Worm (Caenorhabditis elegans) whole organism, L1 larva: Measurements from ENCODE around the gene cpt-5.

Experiments
- F16B12.6 ChIP-seq: fragments of 150-350 bp; optimal IDR thresholded peaks from 2 replicates; lab custom pipeline; 2014; ENCODE audit warnings: missing biosample characterization, missing genetic modification characterization
- blmp-1 ChIP-seq: fragments of 150-350 bp; optimal IDR thresholded peaks from 2 replicates; lab custom pipeline; 2014; ENCODE audit warnings: missing biosample characterization, missing genetic modification characterization
- ceh-8 ChIP-seq: fragments of 200-800 bp; sonication (Bioruptor generic); optimal IDR thresholded peaks from 2 replicates; lab custom pipeline; 2018; ENCODE audit warnings: mild to moderate bottlenecking, missing genetic modification characterization, moderate library complexity, missing compliant biosample characterization
- ces-1 ChIP-seq: fragments of 150-350 bp; optimal IDR thresholded peaks from 2 replicates; lab custom pipeline; 2014; ENCODE audit warnings: missing biosample characterization, missing genetic modification reagents, missing genetic modification characterization
- dpl-1 ChIP-seq, 3 experiments: fragments of 150-350 bp in 2 of 3; sonication (generic microtip) in 1 of 3; optimal IDR thresholded peaks; 2 replicates each; lab custom pipeline; 2014 to 2017; ENCODE audit warnings: missing biosample characterization in 3 of 3, missing genetic modification characterization in 3 of 3, missing genetic modification reagents in 3 of 3
- efl-1 ChIP-seq, 4 experiments: fragments of 150-350 bp; optimal IDR thresholded peaks in 3 of 4; peaks in 1 of 4; 1 replicate in 1 of 4; 2 replicates in 3 of 4; lab custom pipeline; 2014; ENCODE audit warnings: missing biosample characterization in 2 of 4, missing genetic modification characterization in 2 of 4, missing genetic modification reagents in 2 of 4
- egl-13 ChIP-seq: sonication (generic microtip); optimal IDR thresholded peaks from 2 replicates; lab custom pipeline; 2016; ENCODE audit warnings: missing genotype, missing genetic modification reagents, missing genetic modification characterization, missing compliant biosample characterization
- elt-3 ChIP-seq, 6 experiments: fragments of 150-350 bp in 1 of 6; sonication (generic microtip); optimal IDR thresholded peaks; 2 replicates each; lab custom pipeline; 2017 to 2018; ENCODE audit warnings: missing biosample characterization in 6 of 6, missing genetic modification characterization in 6 of 6, inconsistent platforms in 1 of 6
- fkh-10 ChIP-seq: sonication (generic microtip); optimal IDR thresholded peaks from 2 replicates; lab custom pipeline; 2017; ENCODE audit warnings: missing biosample characterization, missing genetic modification reagents, missing genetic modification characterization
- fkh-4 ChIP-seq: sonication (generic microtip); optimal IDR thresholded peaks from 2 replicates; lab custom pipeline; 2016; ENCODE audit warnings: missing compliant biosample characterization, missing genetic modification characterization, borderline replicate concordance
- fkh-8 ChIP-seq: sonication (generic microtip); optimal IDR thresholded peaks from 2 replicates; lab custom pipeline; 2016; ENCODE audit warnings: mild to moderate bottlenecking, missing genetic modification characterization, missing compliant biosample characterization
- fos-1 ChIP-seq: fragments of 150-350 bp; optimal IDR thresholded peaks from 2 replicates; lab custom pipeline; 2014; ENCODE audit warnings: missing biosample characterization, missing genetic modification characterization
- hlh-17 ChIP-seq: fragments of 200-800 bp; sonication (Bioruptor generic); optimal IDR thresholded peaks from 2 replicates; lab custom pipeline; 2018; ENCODE audit warnings: missing genetic modification characterization, mild to moderate bottlenecking, missing compliant biosample characterization, moderate library complexity, borderline replicate concordance
- hpl-2 ChIP-seq: fragments of 150-350 bp; optimal IDR thresholded peaks from 2 replicates; lab custom pipeline; 2014; ENCODE audit warnings: missing biosample characterization, missing genetic modification reagents, missing genetic modification characterization
- irx-1 ChIP-seq: sonication (generic microtip); optimal IDR thresholded peaks from 2 replicates; lab custom pipeline; 2016; ENCODE audit warnings: missing genetic modification characterization, missing compliant biosample characterization
- isw-1 ChIP-seq: fragments of 200-800 bp; sonication (Bioruptor generic); IDR thresholded peaks from 2 replicates; pipeline ENCODE4 v1.3.6; 2022; ENCODE audit warnings: missing genetic modification characterization, missing compliant biosample characterization
- jun-1 ChIP-seq: fragments of 150-350 bp; optimal IDR thresholded peaks from 2 replicates; lab custom pipeline; 2014; ENCODE audit warnings: missing biosample characterization, missing genetic modification reagents, missing genetic modification characterization
- lin-14 ChIP-seq: fragments of 200-800 bp; sonication (Bioruptor generic); optimal IDR thresholded peaks from 2 replicates; lab custom pipeline; 2018; ENCODE audit warnings: mild to moderate bottlenecking, missing genetic modification characterization, moderate library complexity, missing compliant biosample characterization
- lin-39 ChIP-seq: fragments of 150-350 bp; optimal IDR thresholded peaks from 2 replicates; lab custom pipeline; 2014; ENCODE audit warnings: missing biosample characterization, missing genetic modification reagents, missing genetic modification characterization
- mab-9 ChIP-seq: fragments of 200-800 bp; sonication (Bioruptor generic); IDR thresholded peaks from 2 replicates; pipeline ENCODE4 v1.3.6; 2022; ENCODE audit warnings: missing genetic modification reagents, missing genetic modification characterization, missing compliant biosample characterization
- mdl-1 ChIP-seq, 2 experiments: fragments of 150-350 bp; optimal IDR thresholded peaks; 2 replicates each; lab custom pipeline; 2014 to 2017; ENCODE audit warnings: missing biosample characterization in 2 of 2, missing genetic modification characterization in 2 of 2, inconsistent platforms in 1 of 2
- mep-1 ChIP-seq: fragments of 150-350 bp; optimal IDR thresholded peaks from 2 replicates; lab custom pipeline; 2014; ENCODE audit warnings: missing biosample characterization, missing genetic modification characterization
- nhr-11 ChIP-seq: fragments of 150-350 bp; optimal IDR thresholded peaks from 2 replicates; lab custom pipeline; 2014; ENCODE audit warnings: missing biosample characterization, missing genetic modification characterization
- nhr-12 ChIP-seq: sonication (generic microtip); optimal IDR thresholded peaks from 2 replicates; lab custom pipeline; 2017; ENCODE audit warnings: missing biosample characterization, missing genetic modification characterization
- nhr-237 ChIP-seq: fragments of 150-350 bp; optimal IDR thresholded peaks from 2 replicates; lab custom pipeline; 2014; ENCODE audit warnings: missing biosample characterization, missing genetic modification characterization
- nhr-76 ChIP-seq: sonication (generic microtip); optimal IDR thresholded peaks from 2 replicates; lab custom pipeline; 2017; ENCODE audit warnings: missing biosample characterization, missing genetic modification characterization
- nhr-90 ChIP-seq: sonication (generic microtip); optimal IDR thresholded peaks from 2 replicates; lab custom pipeline; 2016; ENCODE audit warnings: mild to moderate bottlenecking, missing genetic modification characterization, missing compliant biosample characterization; ENCODE audit not compliant: poor library complexity
- pax-3 ChIP-seq: fragments of 200-800 bp; sonication (Bioruptor generic); optimal IDR thresholded peaks from 2 replicates; lab custom pipeline; 2018; ENCODE audit warnings: mild to moderate bottlenecking, missing genetic modification characterization, moderate library complexity, missing compliant biosample characterization
- pqm-1 ChIP-seq: sonication (generic microtip); optimal IDR thresholded peaks from 3 replicates; lab custom pipeline; 2017; ENCODE audit warnings: missing biosample characterization, missing genetic modification characterization
- skn-1 ChIP-seq: fragments of 150-350 bp; optimal IDR thresholded peaks from 2 replicates; lab custom pipeline; 2014; ENCODE audit warnings: missing biosample characterization, missing genetic modification characterization
- snpc-4 ChIP-seq: fragments of 150-350 bp; optimal IDR thresholded peaks from 2 replicates; lab custom pipeline; 2014; ENCODE audit warnings: missing biosample characterization, missing genetic modification characterization
- snu-23 ChIP-seq: sonication (generic microtip); optimal IDR thresholded peaks from 2 replicates; lab custom pipeline; 2016; ENCODE audit warnings: missing genetic modification characterization, missing compliant biosample characterization
- sox-4 ChIP-seq: sonication (generic microtip); optimal IDR thresholded peaks from 2 replicates; lab custom pipeline; 2016; ENCODE audit warnings: missing genetic modification characterization, missing compliant biosample characterization
- sptf-1 ChIP-seq: fragments of 150-350 bp; optimal IDR thresholded peaks from 2 replicates; lab custom pipeline; 2014; ENCODE audit warnings: missing biosample characterization, missing genetic modification characterization
- unc-130 ChIP-seq: fragments of 150-350 bp; optimal IDR thresholded peaks from 2 replicates; lab custom pipeline; 2017; ENCODE audit warnings: missing biosample characterization, missing genetic modification characterization, inconsistent platforms
- unc-86 ChIP-seq: sonication (generic microtip); optimal IDR thresholded peaks from 2 replicates; lab custom pipeline; 2016; ENCODE audit warnings: missing genetic modification characterization, missing compliant biosample characterization
- unc-98 ChIP-seq: fragments of 200-800 bp; sonication (Bioruptor generic); IDR thresholded peaks from 2 replicates; pipeline ENCODE4 v1.3.6; 2022; ENCODE audit warnings: missing genetic modification characterization, missing compliant biosample characterization
- vab-15 ChIP-seq: sonication (generic microtip); optimal IDR thresholded peaks from 2 replicates; lab custom pipeline; 2017; ENCODE audit warnings: missing genotype, mild to moderate bottlenecking, missing genetic modification characterization, missing compliant biosample characterization
- zag-1 ChIP-seq: fragments of 150-350 bp; optimal IDR thresholded peaks from 2 replicates; lab custom pipeline; 2014; ENCODE audit warnings: missing biosample characterization, missing genetic modification characterization

Gene cpt-5

ce11 chrV:13837173-13837572 is 35.8 kb upstream of the cpt-5 start, which contains the start of gene srx-128:
Gene srx-128, plus strand, starts transcription at chrV:13837473.
- TF ChIP-seq efl-1 (optimal IDR thresholded peaks at IDR 0.05; lab: Kevin White, UChicago) (no peak), efl-1 (GFP tag; optimal IDR thresholded peaks at IDR 0.05 in 1 of 2; lab: Kevin White, UChicago) (peak in 1 of 2 experiments; percentile 47), snu-23 (GFP tag; lab: Kevin White, UChicago) (no peak)

ce11 chrV:13839433-13839832 is 33.6 kb upstream of the cpt-5 start, which contains the start of gene F55B12.10:
Gene F55B12.10, plus strand, starts transcription at chrV:13839733.
- TF ChIP-seq fkh-8: no peak

ce11 chrV:13840909-13841308 is 32.1 kb upstream of the cpt-5 start, which contains the start of gene srx-17:
Gene srx-17, plus strand, starts transcription at chrV:13841209.
- no peak for TF ChIP-seq efl-1 (optimal IDR thresholded peaks at IDR 0.05; lab: Kevin White, UChicago)
- TF ChIP-seq efl-1 (GFP tag; optimal IDR thresholded peaks at IDR 0.05 in 1 of 2; lab: Kevin White, UChicago): peak in 1 of 2 experiments; percentile 29
- TF ChIP-seq nhr-237 (tag; lab: Kevin White, UChicago): no peak
- TF ChIP-seq, all 84 proteins: peak for 1

DNA sequence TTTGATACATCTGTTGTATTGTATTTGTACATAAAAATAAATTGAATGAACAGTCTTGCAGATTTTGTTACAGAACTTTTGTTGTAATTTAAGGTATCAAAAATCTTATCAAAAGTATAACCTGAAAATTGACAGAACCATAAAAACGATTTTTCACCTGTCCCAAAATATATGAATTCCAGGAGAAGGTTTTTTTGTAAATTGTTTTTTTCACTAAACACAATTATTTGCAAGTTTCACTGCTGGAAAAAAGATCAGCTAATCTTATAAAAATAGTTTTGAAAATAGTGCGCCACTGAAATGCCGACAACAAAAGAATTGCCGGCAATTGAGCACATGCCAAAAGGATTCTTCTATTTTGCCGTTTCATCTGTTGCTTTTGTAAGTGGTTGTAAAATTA is 29.8 kb upstream of the cpt-5 start, which contains the start of gene srx-130:
TSS of gene srx-130 (plus strand) at position 301 of the 400 bp plus-strand sequence.
- TF ChIP-seq dpl-1 (GFP tag; optimal IDR thresholded peaks at IDR 0.05; lab: Kevin White, UChicago) (no peak), elt-3 (tag; optimal IDR thresholded peaks at IDR 0.05; lab: Kevin White, UChicago) (no peak), snpc-4 (tag; lab: Kevin White, UChicago) (no peak), nhr-11 (no peak), nhr-90 (tag; lab: Kevin White, UChicago) (no peak), mdl-1 (tag; optimal IDR thresholded peaks at IDR 0.05; lab: Kevin White, UChicago) (no peak), unc-98 (GFP tag; lab: Robert Waterston, UW) (no peak), jun-1 (tag; lab: Kevin White, UChicago) (no peak), sptf-1 (tag; lab: Kevin White, UChicago) (no peak), hpl-2 (GFP tag; lab: Kevin White, UChicago) (no peak), sox-4 (tag; lab: Kevin White, UChicago) (no peak), vab-15 (tag; lab: Kevin White, UChicago) (no peak), lin-14 (GFP tag; lab: Kevin White, UChicago) (no peak)

ce11 chrV:13845136-13845535 is 27.9 kb upstream of the cpt-5 start, which contains the start of gene srx-131:
Gene srx-131, plus strand, starts transcription at chrV:13845436.
- TF ChIP-seq ces-1 (GFP tag; lab: Kevin White, UChicago) (no peak), lin-39 (tag; lab: Kevin White, UChicago) (no peak), elt-3 (tag; optimal IDR thresholded peaks at IDR 0.05; lab: Kevin White, UChicago) (no peak), unc-130 (tag; lab: Kevin White, UChicago) (no peak), mep-1 (tag; lab: Kevin White, UChicago) (no peak), snpc-4 (tag; lab: Kevin White, UChicago) (no peak), skn-1 (tag; lab: Kevin White, UChicago) (no peak), isw-1 (GFP tag; lab: Robert Waterston, UW) (no peak), hpl-2 (GFP tag; lab: Kevin White, UChicago) (no peak), fkh-10 (GFP tag; lab: Kevin White, UChicago) (no peak), nhr-237 (tag; lab: Kevin White, UChicago) (no peak), hlh-17 (no peak), sox-4 (tag; lab: Kevin White, UChicago) (no peak), nhr-76 (no peak), ceh-8 (GFP tag; lab: Kevin White, UChicago) (no peak), egl-13 (no peak), fkh-8 (no peak), lin-14 (GFP tag; lab: Kevin White, UChicago) (no peak), zag-1 (tag; lab: Kevin White, UChicago) (no peak)
- TF ChIP-seq, all 84 proteins: peak for 0

- TF ChIP-seq jun-1 (tag; lab: Kevin White, UChicago) (no peak), irx-1 (tag; lab: Kevin White, UChicago) (no peak), sptf-1 (tag; lab: Kevin White, UChicago) (no peak), fos-1 (tag; lab: Kevin White, UChicago) (no peak), fkh-4 (tag; lab: Kevin White, UChicago) (no peak), fkh-8 (no peak), unc-86 (tag; lab: Kevin White, UChicago) (no peak), pqm-1 (tag; lab: Kevin White, UChicago) (no peak), blmp-1 (tag; lab: Kevin White, UChicago) (no peak), mab-9 (GFP tag; lab: Robert Waterston, UW) (no peak), nhr-12 (tag; lab: Kevin White, UChicago) (no peak), egl-13 (no peak), F16B12.6 (tag; lab: Kevin White, UChicago) (no peak), nhr-237 (tag; lab: Kevin White, UChicago) (no peak), nhr-11 (no peak), efl-1 (optimal IDR thresholded peaks at IDR 0.05; lab: Kevin White, UChicago) (no peak), efl-1 (GFP tag; optimal IDR thresholded peaks at IDR 0.05 in 1 of 2; lab: Kevin White, UChicago) (no peak), pax-3 (tag; lab: Kevin White, UChicago) (no peak), lin-14 (GFP tag; lab: Kevin White, UChicago) (no peak)
Measured at ce11 chrV:13848379-13848778, 24.6 kb upstream of the cpt-5 start, which contains the start of gene srx-133. Gene srx-133, plus strand, starts transcription at chrV:13848679.
